Fruit fly (Drosophila melanogaster): ENCODE data around the gene nullo.

DNA sequence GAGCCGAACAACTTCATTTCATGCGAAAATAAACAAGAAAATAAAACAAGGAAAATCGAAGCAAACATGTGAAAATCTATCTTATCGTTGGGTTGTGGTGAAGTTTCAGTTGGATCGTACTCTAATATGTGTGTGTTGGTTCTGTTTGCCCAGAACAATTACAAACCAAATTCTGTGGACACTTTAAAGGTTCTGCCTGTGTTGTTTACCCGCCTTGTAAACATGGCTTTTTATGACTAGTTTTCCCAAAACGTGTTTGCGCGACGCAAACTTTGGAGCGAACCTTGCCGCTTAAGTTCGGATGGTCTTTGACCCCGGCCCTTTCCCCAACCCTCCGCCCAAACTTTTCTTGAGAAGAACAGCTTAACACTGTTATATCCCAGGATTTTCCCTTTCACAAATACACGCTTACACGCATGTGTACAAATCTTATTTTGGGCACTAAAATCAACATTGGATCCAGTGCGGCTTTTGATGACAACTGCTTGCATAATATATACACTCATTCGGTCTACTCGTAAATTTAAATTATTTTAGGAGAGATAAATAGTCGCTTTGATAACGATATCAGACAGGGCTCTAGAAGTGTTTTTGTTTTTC lies 45.1 kb upstream of the nullo start:
- TF ChIP-seq h (optimal IDR thresholded peaks at IDR 0.05) (no peak), insv (optimal IDR thresholded peaks at IDR 0.05) (no peak), Myc (optimal IDR thresholded peaks at IDR 0.05) (no peak), psq (optimal IDR thresholded peaks at IDR 0.05) (no peak), ttk (optimal IDR thresholded peaks at IDR 0.05) (no peak), Sin3A (optimal IDR thresholded peaks at IDR 0.05) (no peak)
